Worm (Caenorhabditis elegans): Measurements from ENCODE around the gene Y47D3A.32.

DNA sequence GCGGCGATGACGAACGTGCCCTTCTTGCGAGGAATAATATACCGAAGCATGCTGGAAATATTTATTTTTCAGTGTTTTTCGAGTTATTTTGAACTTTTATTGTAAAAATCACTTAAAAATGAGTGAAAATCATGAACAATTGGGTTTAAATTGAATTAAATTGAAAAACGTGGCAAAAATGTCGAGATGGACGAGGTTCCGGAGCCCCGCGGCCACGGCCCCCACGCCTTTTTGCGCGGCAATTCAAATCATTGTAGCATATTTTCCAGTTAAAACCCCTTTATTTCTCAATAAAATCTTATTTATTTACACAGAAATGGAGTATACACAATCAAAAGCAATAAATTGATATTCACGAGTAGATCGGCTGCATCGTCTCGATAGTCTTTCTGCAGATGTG is 33.9 kb downstream of the Y47D3A.32 start:
- TF ChIP-seq hlh-30 (tag; optimal IDR thresholded peaks at IDR 0.05; ENCODE audit: insufficient read depth) (no peak), pha-4 (tag; optimal IDR thresholded peaks at IDR 0.05) (no peak), unc-3 (GFP tag; conservative IDR thresholded peaks at IDR 0.05) (no peak), unc-3 (tag; optimal IDR thresholded peaks at IDR 0.05) (no peak), ama-1 (optimal IDR thresholded peaks at IDR 0.05) (no peak), nhr-232 (tag; optimal IDR thresholded peaks at IDR 0.05) (no peak), madf-2 (tag; optimal IDR thresholded peaks at IDR 0.05) (no peak), ceh-22 (tag; optimal IDR thresholded peaks at IDR 0.05) (no peak), sdc-2 (tag; optimal IDR thresholded peaks at IDR 0.05) (no peak), ahr-1 (tag; optimal IDR thresholded peaks at IDR 0.05) (no peak), C38D4.7 (GFP tag; optimal IDR thresholded peaks at IDR 0.05) (no peak), pat-9 (tag; optimal IDR thresholded peaks at IDR 0.05) (no peak), hlh-15 (tag; optimal IDR thresholded peaks at IDR 0.05) (no peak)
